Fruit fly (Drosophila melanogaster) S2 (cell line): Measurements from ENCODE around the gene cdm.

Source experiments
- CG8478 ChIP-seq: fragments of >200 bp; optimal IDR thresholded peaks from 2 replicates; lab custom pipeline; 2018
- CTCF ChIP-seq, 2 experiments: fragments of >200 bp; optimal IDR thresholded peaks; 2 replicates each; lab custom pipeline; 2018

- no peak for TF ChIP-seq CTCF (optimal IDR thresholded peaks at IDR 0.05; lab: Kevin White, UChicago)
- no peak for TF ChIP-seq CG8478 (lab: Kevin White, UChicago)
These were observed 2.1 kb upstream of the cdm start, which contains the start of the genes Arp5 and CG7208 for dm6 chr3R:18185385-18185784.
